Worm (Caenorhabditis elegans): ENCODE data around the gene ttr-35.
A peak's percentile ranks its signal among the peaks of the same experiment; 100 is the strongest.

The ttr-35 gene

DNA sequence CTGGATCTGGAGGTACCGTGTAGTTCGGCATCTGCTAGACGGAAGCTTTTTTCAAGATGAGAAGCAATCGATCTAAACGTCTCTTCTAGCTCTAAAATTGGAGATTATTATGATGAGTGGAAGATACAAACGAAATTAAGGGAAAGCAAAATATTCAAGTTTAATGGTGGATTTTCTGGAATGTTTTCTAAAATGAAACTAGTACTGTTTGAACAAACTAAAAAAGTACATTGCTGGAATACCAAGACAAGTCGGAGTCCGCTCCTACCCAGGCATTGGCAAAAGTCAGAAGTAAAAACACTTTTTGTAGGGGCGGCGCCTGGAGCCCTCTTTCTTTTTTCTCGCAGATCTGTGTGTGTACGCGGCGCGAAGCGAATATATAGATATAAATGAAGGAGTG lies 27.3 kb upstream of the ttr-35 start, which contains the start of gene gar-1:
Gene gar-1 (minus strand): TSS at position 101 of the 400 bp plus-strand sequence.
- TF ChIP-seq tbx-11 (GFP tag; IDR thresholded peaks at IDR 0.05) (no peak), ama-1 (optimal IDR thresholded peaks at IDR 0.05) (no peak), hnd-1 (tag; optimal IDR thresholded peaks at IDR 0.05) (no peak), ets-7 (tag; optimal IDR thresholded peaks at IDR 0.05) (no peak), hmg-4 (GFP tag; optimal IDR thresholded peaks at IDR 0.05) (no peak), F13C5.2 (tag; optimal IDR thresholded peaks at IDR 0.05) (no peak), pes-1 (GFP tag; IDR thresholded peaks at IDR 0.05) (no peak), tbx-37 (GFP tag; conservative IDR thresholded peaks at IDR 0.05) (no peak), tra-4 (tag; optimal IDR thresholded peaks at IDR 0.05) (no peak), scrt-1 (GFP tag; IDR thresholded peaks at IDR 0.05) (no peak), B0310.2 (tag; optimal IDR thresholded peaks at IDR 0.05) (no peak), ceh-13 (GFP tag; optimal IDR thresholded peaks at IDR 0.05) (no peak), hmbx-1 (tag; optimal IDR thresholded peaks at IDR 0.05) (no peak), flt-1 (GFP tag; IDR thresholded peaks at IDR 0.05) (no peak)

DNA sequence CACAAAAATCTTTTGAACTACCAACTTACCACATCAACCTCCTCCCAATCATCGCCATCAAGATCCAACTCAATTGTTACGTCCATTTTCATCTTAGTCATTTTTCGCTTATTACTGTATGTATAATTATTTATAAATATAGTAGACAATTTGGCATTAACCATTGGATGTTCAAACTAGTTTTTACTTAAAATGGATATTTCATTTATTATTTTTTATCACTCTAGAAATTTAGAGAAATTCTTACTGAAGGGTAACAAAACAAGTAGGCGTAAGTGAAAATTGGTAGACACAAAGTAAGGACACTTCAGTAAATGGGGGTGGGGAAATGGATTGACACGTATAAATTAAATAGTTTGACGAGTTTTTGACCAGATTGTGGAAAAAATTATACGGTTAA lies 12.3 kb upstream of the ttr-35 start, which contains the start of gene actl-1:
Gene actl-1 (minus strand): TSS at position 101 of the 400 bp plus-strand sequence.
- TF ChIP-seq ets-7 (tag; optimal IDR thresholded peaks at IDR 0.05) (no peak), F13C5.2 (tag; optimal IDR thresholded peaks at IDR 0.05) (no peak), hmg-4 (GFP tag; optimal IDR thresholded peaks at IDR 0.05) (no peak), hmbx-1 (tag; optimal IDR thresholded peaks at IDR 0.05) (no peak), hnd-1 (tag; optimal IDR thresholded peaks at IDR 0.05) (no peak), scrt-1 (GFP tag; IDR thresholded peaks at IDR 0.05) (no peak)

DNA sequence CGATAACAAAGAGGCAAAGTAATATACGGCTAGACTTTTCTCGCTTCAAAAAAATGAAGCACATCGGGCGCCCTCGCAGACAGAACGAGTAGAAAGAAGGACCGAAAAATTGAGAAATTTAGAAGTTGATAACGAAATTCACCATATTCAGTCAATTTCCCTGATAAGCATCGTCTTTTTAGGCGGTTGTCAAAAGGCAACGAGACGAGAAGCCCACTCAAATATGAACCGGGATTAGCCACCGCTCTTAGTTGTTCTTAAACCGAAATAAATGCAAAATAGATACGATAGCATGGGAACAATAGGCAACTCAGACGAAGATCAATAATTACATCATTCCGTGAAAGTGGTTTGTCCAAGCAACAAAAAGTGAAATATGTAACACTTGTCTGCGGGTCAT lies 8.9 kb upstream of the ttr-35 start:
- TF ChIP-seq B0310.2 (tag; optimal IDR thresholded peaks at IDR 0.05) = no peak
- TF ChIP-seq tbx-11 (GFP tag; IDR thresholded peaks at IDR 0.05) = no peak
- no peak for TF ChIP-seq scrt-1 (GFP tag; IDR thresholded peaks at IDR 0.05)
- no peak for TF ChIP-seq ceh-13 (GFP tag; optimal IDR thresholded peaks at IDR 0.05)
- TF ChIP-seq aly-1 (tag; optimal IDR thresholded peaks at IDR 0.05) = no peak
- no peak for TF ChIP-seq F13C5.2 (tag; optimal IDR thresholded peaks at IDR 0.05)

ce11 chrX:6505008-6505407 lies 7.1 kb upstream of the ttr-35 start, which contains the start of gene cdf-1:
Gene cdf-1, minus strand, starts transcription at chrX:6505143.
- peak; percentile 5 for TF ChIP-seq F13C5.2 (tag; optimal IDR thresholded peaks at IDR 0.05)
- no peak for TF ChIP-seq hmbx-1 (tag; optimal IDR thresholded peaks at IDR 0.05)
- TF ChIP-seq tra-4 (tag; optimal IDR thresholded peaks at IDR 0.05) = no peak
- no peak for TF ChIP-seq ceh-13 (GFP tag; optimal IDR thresholded peaks at IDR 0.05)

DNA sequence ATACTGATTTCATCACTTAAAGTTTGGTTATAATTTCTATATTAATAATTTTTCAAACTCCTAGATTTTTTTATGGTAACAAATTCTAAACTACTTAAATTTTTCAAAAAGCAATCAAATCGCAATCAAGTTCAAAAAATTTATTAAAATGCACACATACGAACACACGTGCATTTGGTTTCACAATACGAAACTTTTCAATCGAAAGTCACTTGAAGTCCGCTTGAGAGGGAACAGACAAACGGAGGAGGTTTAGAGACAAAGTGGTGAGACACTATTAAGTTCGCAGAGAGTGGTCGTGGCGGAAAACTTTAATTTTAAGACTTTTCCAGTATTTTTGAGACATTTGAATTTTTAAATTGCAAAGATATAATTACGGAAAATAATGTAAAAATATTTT lies 6.4 kb upstream of the ttr-35 start, which contains the start of gene glr-8:
Gene glr-8 (plus strand): TSS at position 319 of the 400 bp plus-strand sequence.
- TF ChIP-seq ets-7 (tag; optimal IDR thresholded peaks at IDR 0.05) (no peak), scrt-1 (GFP tag; IDR thresholded peaks at IDR 0.05) (no peak), tbx-37 (GFP tag; conservative IDR thresholded peaks at IDR 0.05) (no peak), ceh-36 (tag; optimal IDR thresholded peaks at IDR 0.05) (no peak), ama-1 (optimal IDR thresholded peaks at IDR 0.05) (no peak), hmbx-1 (tag; optimal IDR thresholded peaks at IDR 0.05) (no peak), F13C5.2 (tag; optimal IDR thresholded peaks at IDR 0.05) (no peak), flt-1 (GFP tag; IDR thresholded peaks at IDR 0.05) (no peak), tra-4 (tag; optimal IDR thresholded peaks at IDR 0.05) (no peak), aly-1 (tag; optimal IDR thresholded peaks at IDR 0.05) (no peak), hnd-1 (tag; optimal IDR thresholded peaks at IDR 0.05) (no peak), hmg-4 (GFP tag; optimal IDR thresholded peaks at IDR 0.05) (no peak), B0310.2 (tag; optimal IDR thresholded peaks at IDR 0.05) (no peak), ceh-13 (GFP tag; optimal IDR thresholded peaks at IDR 0.05) (no peak)

DNA sequence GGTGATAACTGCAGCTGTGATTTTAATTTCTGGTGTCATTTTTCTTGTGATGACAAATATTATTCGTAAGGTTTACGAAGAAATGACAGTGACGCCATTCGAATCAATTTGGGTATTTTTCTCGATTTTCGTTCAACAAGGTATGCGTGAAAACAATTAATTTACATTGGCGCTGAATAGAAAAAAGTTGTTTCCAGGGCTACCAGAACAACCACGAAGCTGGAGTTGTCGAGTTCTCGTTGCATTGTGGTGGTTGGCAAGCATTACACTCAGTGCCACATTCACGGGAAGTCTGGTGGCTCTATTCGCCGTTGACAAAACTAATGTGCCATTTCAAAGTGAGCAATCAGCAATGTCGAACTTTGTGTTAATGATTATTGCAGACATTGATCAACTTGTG lies 4.4 kb upstream of the ttr-35 start:
- no peak for TF ChIP-seq pes-1 (GFP tag; IDR thresholded peaks at IDR 0.05)
- no peak for TF ChIP-seq tbx-37 (GFP tag; conservative IDR thresholded peaks at IDR 0.05)
- TF ChIP-seq ceh-13 (GFP tag; optimal IDR thresholded peaks at IDR 0.05) = no peak
- no peak for TF ChIP-seq aly-1 (tag; optimal IDR thresholded peaks at IDR 0.05)

DNA sequence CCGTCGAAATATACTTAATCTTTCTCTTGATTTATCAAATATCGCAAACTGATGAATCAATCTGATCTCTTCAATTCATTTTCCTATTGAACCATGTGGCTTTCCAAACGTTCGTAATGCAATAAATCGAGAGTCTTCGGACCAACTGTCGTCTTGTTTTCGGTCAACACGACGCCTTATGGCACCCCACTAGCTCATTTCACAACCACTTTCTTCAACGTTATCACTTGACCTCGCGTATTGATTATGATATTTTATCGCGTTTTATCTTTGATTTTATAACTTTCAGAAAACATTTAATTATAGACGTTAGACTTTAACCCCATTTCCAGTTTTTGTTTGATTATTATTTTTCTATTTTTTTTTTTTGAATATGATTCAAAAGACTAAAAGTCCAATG lies 2.3 kb upstream of the ttr-35 start:
- TF ChIP-seq F13C5.2 (tag; optimal IDR thresholded peaks at IDR 0.05) = no peak
- TF ChIP-seq B0310.2 (tag; optimal IDR thresholded peaks at IDR 0.05) = no peak
- no peak for TF ChIP-seq flt-1 (GFP tag; IDR thresholded peaks at IDR 0.05)
- no peak for TF ChIP-seq aly-1 (tag; optimal IDR thresholded peaks at IDR 0.05)
- TF ChIP-seq hnd-1 (tag; optimal IDR thresholded peaks at IDR 0.05) = no peak

- TF ChIP-seq F13C5.2 (tag; optimal IDR thresholded peaks at IDR 0.05) (no peak), scrt-1 (GFP tag; IDR thresholded peaks at IDR 0.05) (no peak), hmg-4 (GFP tag; optimal IDR thresholded peaks at IDR 0.05) (no peak), hmbx-1 (tag; optimal IDR thresholded peaks at IDR 0.05) (no peak), sea-1 (GFP tag; conservative IDR thresholded peaks at IDR 0.05) (no peak), B0310.2 (tag; optimal IDR thresholded peaks at IDR 0.05) (no peak), tra-4 (tag; optimal IDR thresholded peaks at IDR 0.05) (no peak), ama-1 (optimal IDR thresholded peaks at IDR 0.05) (no peak), ceh-36 (tag; optimal IDR thresholded peaks at IDR 0.05) (no peak), tbx-37 (GFP tag; conservative IDR thresholded peaks at IDR 0.05) (no peak), ceh-13 (GFP tag; optimal IDR thresholded peaks at IDR 0.05) (no peak), hnd-1 (tag; optimal IDR thresholded peaks at IDR 0.05) (no peak), ets-7 (tag; optimal IDR thresholded peaks at IDR 0.05) (no peak)
Measured at ce11 chrX:6510627-6511026, 1.5 kb upstream of the ttr-35 start, which contains the start of gene ttr-36. Gene ttr-36, plus strand, starts transcription at chrX:6510927.

DNA sequence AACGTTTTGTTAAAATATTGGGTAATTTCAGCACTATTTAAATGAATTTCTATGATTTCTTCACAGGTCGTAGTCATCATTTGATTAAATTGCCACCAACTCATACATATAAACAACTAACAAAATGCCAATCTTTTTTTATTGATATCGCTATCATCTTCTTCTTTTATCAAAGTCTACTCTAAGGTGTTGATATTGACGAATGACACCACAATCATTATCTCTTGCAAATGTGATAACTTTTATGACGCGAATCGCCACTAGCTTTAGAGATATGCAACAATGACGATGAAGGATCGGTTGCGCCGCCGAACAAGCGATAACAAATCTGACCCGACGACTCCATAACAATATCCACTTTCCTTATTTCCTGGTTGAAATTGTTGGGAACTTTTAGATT lies 2.4 kb downstream of the ttr-35 start:
- TF ChIP-seq B0310.2 (tag; optimal IDR thresholded peaks at IDR 0.05) (no peak), tra-4 (tag; optimal IDR thresholded peaks at IDR 0.05) (no peak), ama-1 (optimal IDR thresholded peaks at IDR 0.05) (no peak), hmg-4 (GFP tag; optimal IDR thresholded peaks at IDR 0.05) (no peak), hmbx-1 (tag; optimal IDR thresholded peaks at IDR 0.05) (no peak), scrt-1 (GFP tag; IDR thresholded peaks at IDR 0.05) (no peak), flt-1 (GFP tag; IDR thresholded peaks at IDR 0.05) (no peak), tbx-11 (GFP tag; IDR thresholded peaks at IDR 0.05) (no peak), sea-1 (GFP tag; conservative IDR thresholded peaks at IDR 0.05) (no peak), F13C5.2 (tag; optimal IDR thresholded peaks at IDR 0.05) (no peak), pes-1 (GFP tag; IDR thresholded peaks at IDR 0.05) (no peak), aly-1 (tag; optimal IDR thresholded peaks at IDR 0.05) (no peak), ceh-36 (tag; optimal IDR thresholded peaks at IDR 0.05) (no peak), ets-7 (tag; optimal IDR thresholded peaks at IDR 0.05) (no peak), ceh-13 (GFP tag; optimal IDR thresholded peaks at IDR 0.05) (no peak), tbx-37 (GFP tag; conservative IDR thresholded peaks at IDR 0.05) (no peak), hnd-1 (tag; optimal IDR thresholded peaks at IDR 0.05) (no peak)

Data from whole organism, early embryonic.